Fruit fly (Drosophila melanogaster): ENCODE data around the gene CG33263.

DNA sequence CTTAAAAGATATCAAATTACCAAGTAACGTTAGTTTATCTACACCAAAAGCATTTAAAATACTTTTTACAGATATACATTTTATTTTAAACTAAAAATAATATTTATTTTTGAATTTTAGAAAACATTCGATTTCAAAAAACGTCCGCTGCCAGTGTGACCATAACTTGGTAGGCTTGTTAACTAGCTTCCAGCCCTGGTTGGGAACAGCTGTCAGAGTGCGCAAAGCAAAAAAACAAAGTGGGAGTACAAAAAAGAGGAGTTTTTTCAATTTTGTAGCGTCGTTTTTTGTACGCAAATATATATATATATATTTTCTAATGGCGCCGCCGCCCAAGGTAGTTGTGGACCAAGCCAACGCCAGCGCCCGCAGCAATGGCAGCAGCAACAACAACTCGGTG is 18.4 kb upstream of the CG33263 start, which contains the start of gene cmb:
- no peak for TF ChIP-seq Dll (optimal IDR thresholded peaks at IDR 0.05)
- no peak for TF ChIP-seq pan (optimal IDR thresholded peaks at IDR 0.05)
